Fruit fly (Drosophila melanogaster) whole organism, embryonic: ENCODE data around the gene CG33514.

Source experiments
- CG10431 ChIP-seq: fragments of 200-800 bp; sonication (Bioruptor generic); optimal IDR thresholded peaks from 3 replicates; lab custom pipeline; 2018; ENCODE audit warnings: missing biosample characterization, mild to moderate bottlenecking, missing genetic modification characterization
- CG12219 ChIP-seq: fragments of 200-800 bp; sonication (Bioruptor generic); optimal IDR thresholded peaks from 3 replicates; lab custom pipeline; 2018; ENCODE audit warnings: missing biosample characterization, mild to moderate bottlenecking, missing genetic modification characterization
- CG13123 ChIP-seq: fragments of 200-800 bp; sonication (Bioruptor generic); optimal IDR thresholded peaks from 2 replicates; lab custom pipeline; 2016; ENCODE audit warnings: missing biosample characterization, missing genetic modification characterization
- CG13624 ChIP-seq: fragments of 200-800 bp; sonication (Bioruptor generic); optimal IDR thresholded peaks from 2 replicates; lab custom pipeline; 2016; ENCODE audit warnings: missing biosample characterization, missing genetic modification characterization
- CG14860 ChIP-seq: fragments of 200-800 bp; sonication (Bioruptor generic); IDR thresholded peaks from 3 replicates; pipeline ENCODE4 v1.3.6; 2022; ENCODE audit warnings: missing biosample characterization, missing genetic modification characterization; ENCODE audit not compliant: partially characterized antibody
- CG17328 ChIP-seq: fragments of 200-800 bp; sonication (Bioruptor generic); IDR thresholded peaks from 2 replicates; pipeline ENCODE4 v1.3.6; 2022; ENCODE audit warnings: missing biosample characterization, missing genetic modification characterization
- CG17802 ChIP-seq: fragments of 200-800 bp; sonication (Bioruptor generic); optimal IDR thresholded peaks from 2 replicates; lab custom pipeline; 2018; ENCODE audit warnings: missing biosample characterization, mild to moderate bottlenecking, missing genetic modification characterization, moderate library complexity
- CG18262 ChIP-seq: fragments of 200-800 bp; optimal IDR thresholded peaks from 3 replicates; lab custom pipeline; 2019; ENCODE audit warnings: missing biosample characterization, mild to moderate bottlenecking, missing genetic modification characterization, moderate library complexity
- CG2116 ChIP-seq: fragments of 200-800 bp; sonication (Bioruptor generic); optimal IDR thresholded peaks from 3 replicates; lab custom pipeline; 2018; ENCODE audit warnings: missing biosample characterization, mild to moderate bottlenecking, missing genetic modification characterization
- CG2712 ChIP-seq: fragments of 200-800 bp; optimal IDR thresholded peaks from 3 replicates; lab custom pipeline; 2019; ENCODE audit warnings: missing biosample characterization, mild to moderate bottlenecking, missing genetic modification characterization, moderate library complexity
- CG32767 ChIP-seq: fragments of 200-800 bp; sonication (Bioruptor generic); IDR thresholded peaks from 2 replicates; pipeline ENCODE4 v1.3.6; 2022; ENCODE audit warnings: missing biosample characterization, missing genetic modification characterization
- CG6175 ChIP-seq: fragments of 200-800 bp; sonication (Bioruptor generic); IDR thresholded peaks from 3 replicates; pipeline ENCODE4 v1.3.6; 2022; ENCODE audit warnings: missing biosample characterization, missing genetic modification characterization
- CG6254 ChIP-seq: fragments of 200-800 bp; sonication (Bioruptor generic); optimal IDR thresholded peaks from 3 replicates; lab custom pipeline; 2017; ENCODE audit warnings: mild to moderate bottlenecking, missing biosample characterization, missing genetic modification reagents, missing genetic modification characterization
- CG8281 ChIP-seq: fragments of 200-800 bp; sonication (Bioruptor generic); optimal IDR thresholded peaks from 2 replicates; lab custom pipeline; 2018; ENCODE audit warnings: missing biosample characterization, mild to moderate bottlenecking, missing genetic modification characterization, moderate library complexity
- CG9609 ChIP-seq: fragments of 200-800 bp; sonication (Bioruptor generic); optimal IDR thresholded peaks from 3 replicates; lab custom pipeline; 2016; ENCODE audit warnings: missing biosample characterization, missing genetic modification characterization
- CG9932 ChIP-seq: fragments of 200-800 bp; sonication (Bioruptor generic); IDR thresholded peaks from 2 replicates; pipeline ENCODE4 v1.3.6; 2022; ENCODE audit warnings: missing biosample characterization, missing genetic modification characterization
- Camta ChIP-seq: fragments of 200-800 bp; sonication (Bioruptor generic); optimal IDR thresholded peaks from 2 replicates; lab custom pipeline; 2016; ENCODE audit warnings: missing biosample characterization, missing genetic modification characterization
- D19A ChIP-seq: fragments of 200-800 bp; optimal IDR thresholded peaks from 3 replicates; lab custom pipeline; 2019; ENCODE audit warnings: missing biosample characterization, mild to moderate bottlenecking, missing genetic modification characterization, moderate library complexity
- E2f2 ChIP-seq: fragments of 200-800 bp; sonication (Bioruptor generic); IDR thresholded peaks from 2 replicates; pipeline ENCODE4 v1.3.6; 2022; ENCODE audit warnings: missing biosample characterization, missing genetic modification characterization
- Hand ChIP-seq: fragments of 200-800 bp; sonication (Bioruptor generic); optimal IDR thresholded peaks from 2 replicates; lab custom pipeline; 2017; ENCODE audit warnings: mild to moderate bottlenecking, missing biosample characterization, missing genetic modification reagents, missing genetic modification characterization
- Hr51 ChIP-seq, 2 experiments: fragments of 200-800 bp; sonication (Bioruptor generic); optimal IDR thresholded peaks; 2 replicates in 1 of 2; 3 replicates in 1 of 2; lab custom pipeline; 2016 to 2018; ENCODE audit warnings: missing biosample characterization in 2 of 2, missing genetic modification characterization in 2 of 2, mild to moderate bottlenecking in 1 of 2, moderate library complexity in 1 of 2
- Hr78 ChIP-seq, 2 experiments: fragments of 200-800 bp in 1 of 2; fragments of >200 bp in 1 of 2; sonication (Bioruptor generic) in 1 of 2; optimal IDR thresholded peaks; 2 replicates each; lab custom pipeline; 2017 to 2019; ENCODE audit warnings: missing biosample characterization in 2 of 2, missing genetic modification characterization in 2 of 2, mild to moderate bottlenecking in 1 of 2, moderate library complexity in 1 of 2
- Hsf ChIP-seq: fragments of 200-800 bp; sonication (Bioruptor generic); optimal IDR thresholded peaks from 3 replicates; lab custom pipeline; 2016; ENCODE audit warnings: missing biosample characterization, missing genetic modification characterization
- Mad ChIP-seq: fragments of 200-800 bp; sonication (Bioruptor generic); optimal IDR thresholded peaks from 2 replicates; lab custom pipeline; 2016; ENCODE audit warnings: missing biosample characterization, missing genetic modification characterization
- NfI ChIP-seq: fragments of 200-800 bp; sonication (Bioruptor generic); optimal IDR thresholded peaks from 3 replicates; lab custom pipeline; 2018; ENCODE audit warnings: missing biosample characterization, mild to moderate bottlenecking, missing genetic modification characterization, moderate library complexity
- Oli ChIP-seq: fragments of 200-800 bp; sonication (Bioruptor generic); optimal IDR thresholded peaks from 2 replicates; lab custom pipeline; 2018; ENCODE audit warnings: missing biosample characterization, mild to moderate bottlenecking, missing genetic modification characterization, moderate library complexity
- Poxn ChIP-seq: fragments of 200-800 bp; sonication (Bioruptor generic); IDR thresholded peaks from 2 replicates; pipeline ENCODE4 v1.3.6; 2022; ENCODE audit warnings: missing biosample characterization, missing genetic modification characterization
- Rfx ChIP-seq: fragments of 200-800 bp; sonication (Bioruptor generic); IDR thresholded peaks from 2 replicates; pipeline ENCODE4 v1.3.6; 2022; ENCODE audit warnings: missing biosample characterization, missing genetic modification characterization
- Usf ChIP-seq: fragments of 200-800 bp; sonication (Bioruptor generic); optimal IDR thresholded peaks from 2 replicates; lab custom pipeline; 2017; ENCODE audit warnings: missing genotype, missing biosample characterization, missing genetic modification characterization
- abd-A ChIP-seq: fragments of 200-800 bp; sonication (Bioruptor generic); optimal IDR thresholded peaks from 3 replicates; lab custom pipeline; 2019; ENCODE audit warnings: missing biosample characterization, mild to moderate bottlenecking, missing genetic modification characterization, moderate library complexity
- bowl ChIP-seq: fragments of 200-800 bp; sonication (Bioruptor generic); IDR thresholded peaks from 2 replicates; pipeline ENCODE4 v1.3.6; 2022; ENCODE audit warnings: missing biosample characterization, missing genetic modification characterization
- caup ChIP-seq: fragments of 200-800 bp; sonication (Bioruptor generic); optimal IDR thresholded peaks from 3 replicates; lab custom pipeline; 2017; ENCODE audit warnings: missing biosample characterization, mild to moderate bottlenecking, missing genetic modification characterization, moderate library complexity; ENCODE audit not compliant: severe bottlenecking
- chinmo ChIP-seq: fragments of 200-800 bp; sonication (Bioruptor generic); IDR thresholded peaks from 4 replicates; pipeline ENCODE4 v1.3.6; 2022; ENCODE audit warnings: missing biosample characterization, missing genetic modification characterization; ENCODE audit not compliant: partially characterized antibody
- chn ChIP-seq: fragments of 200-800 bp; sonication (Bioruptor generic); optimal IDR thresholded peaks from 2 replicates; lab custom pipeline; 2016; ENCODE audit warnings: missing biosample characterization, missing genetic modification characterization
- dmrt99B ChIP-seq: fragments of 200-800 bp; sonication (Bioruptor generic); optimal IDR thresholded peaks from 2 replicates; lab custom pipeline; 2018; ENCODE audit warnings: missing biosample characterization, mild to moderate bottlenecking, missing genetic modification characterization, moderate library complexity
- ewg ChIP-seq: fragments of 200-800 bp; sonication (Bioruptor generic); optimal IDR thresholded peaks from 3 replicates; lab custom pipeline; 2017; ENCODE audit warnings: mild to moderate bottlenecking, missing biosample characterization, missing genetic modification reagents, missing genetic modification characterization
- ftz-f1 ChIP-seq: fragments of 200-800 bp; sonication (Bioruptor generic); optimal IDR thresholded peaks from 2 replicates; lab custom pipeline; 2016; ENCODE audit warnings: missing biosample characterization, missing genetic modification characterization
- gcm ChIP-seq: fragments of 200-800 bp; sonication (Bioruptor generic); optimal IDR thresholded peaks from 2 replicates; lab custom pipeline; 2019; ENCODE audit warnings: missing biosample characterization, mild to moderate bottlenecking, missing genetic modification characterization, moderate library complexity
- hth ChIP-seq: fragments of >200 bp; optimal IDR thresholded peaks from 2 replicates; lab custom pipeline; 2017; ENCODE audit warnings: inconsistent platforms
- ind ChIP-seq: fragments of 200-800 bp; sonication (Bioruptor generic); optimal IDR thresholded peaks from 3 replicates; lab custom pipeline; 2016; ENCODE audit warnings: missing biosample characterization, missing genetic modification characterization
- maf-S ChIP-seq: fragments of 200-800 bp; sonication (Bioruptor generic); optimal IDR thresholded peaks from 2 replicates; lab custom pipeline; 2016; ENCODE audit warnings: missing biosample characterization, missing genetic modification characterization
- nau ChIP-seq: fragments of 200-800 bp; sonication (Bioruptor generic); optimal IDR thresholded peaks from 3 replicates; lab custom pipeline; 2017; ENCODE audit warnings: missing biosample characterization, mild to moderate bottlenecking, missing genetic modification characterization, missing genetic modification reagents
- oc ChIP-seq: fragments of 200-800 bp; sonication (Bioruptor generic); optimal IDR thresholded peaks from 2 replicates; lab custom pipeline; 2018; ENCODE audit warnings: missing biosample characterization, mild to moderate bottlenecking, missing genetic modification characterization, moderate library complexity
- row ChIP-seq: fragments of 200-800 bp; sonication (Bioruptor generic); IDR thresholded peaks from 3 replicates; pipeline ENCODE4 v1.3.6; 2022; ENCODE audit warnings: missing biosample characterization, missing genetic modification characterization
- sens ChIP-seq: fragments of 200-800 bp; sonication (Bioruptor generic); peaks from one replicate; lab custom pipeline; 2016; ENCODE audit warnings: missing biosample characterization, missing genetic modification characterization
- sob ChIP-seq: fragments of 200-800 bp; sonication (Bioruptor generic); IDR thresholded peaks from 2 replicates; pipeline ENCODE4 v1.3.6; 2022; ENCODE audit warnings: missing biosample characterization, missing genetic modification characterization
- sr ChIP-seq: fragments of 200-800 bp; sonication (Bioruptor generic); IDR thresholded peaks from 3 replicates; pipeline ENCODE4 v1.3.6; 2022; ENCODE audit warnings: missing biosample characterization, missing genetic modification characterization
- tgo ChIP-seq: fragments of 200-800 bp; sonication (Bioruptor generic); IDR thresholded peaks from 3 replicates; pipeline ENCODE4 v1.3.6; 2022; ENCODE audit warnings: missing biosample characterization, missing genetic modification characterization
- tio ChIP-seq: fragments of 200-800 bp; sonication (Bioruptor generic); optimal IDR thresholded peaks from 2 replicates; lab custom pipeline; 2017; ENCODE audit warnings: missing biosample characterization, missing genetic modification characterization, inconsistent platforms

CG33514 gene

DNA sequence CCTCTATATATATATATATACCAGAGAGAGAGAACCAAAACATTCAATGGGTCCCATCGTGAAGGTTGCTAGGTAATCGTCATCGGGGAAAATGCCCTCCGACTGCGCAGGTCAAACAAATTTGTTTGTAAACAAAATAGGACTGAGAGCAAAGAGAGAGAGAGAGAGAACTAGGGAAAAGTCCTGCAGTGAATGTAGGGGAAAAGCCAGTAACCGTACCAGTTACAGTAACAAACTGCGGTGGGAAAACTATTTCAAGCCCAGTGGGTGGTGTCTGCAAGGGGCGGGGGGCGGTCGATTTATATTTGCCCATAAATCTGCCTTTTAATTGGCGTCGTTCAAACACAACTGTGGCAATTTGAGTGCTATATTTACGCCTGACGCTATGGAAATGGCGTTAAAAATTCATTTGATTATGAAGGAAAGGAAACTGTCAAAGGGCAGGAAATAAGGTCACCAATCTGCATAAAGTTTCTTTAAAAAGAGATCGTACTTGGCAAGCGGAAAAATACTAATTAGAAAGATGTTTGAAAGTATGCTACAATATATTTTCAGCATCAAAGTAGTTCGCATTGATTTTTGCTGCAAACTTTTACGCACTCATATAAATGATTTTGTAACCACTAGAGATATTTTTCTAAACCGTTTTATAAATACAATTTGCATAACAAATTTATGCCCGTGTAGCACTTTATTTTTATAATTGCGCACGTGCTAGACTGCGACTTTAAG lies 44.8 kb downstream of the CG33514 start (continued):
- TF ChIP-seq gcm, result no peak
- TF ChIP-seq dmrt99B, result no peak
- TF ChIP-seq Oli (tag; lab: Kevin White, UChicago), result no peak
- no peak for TF ChIP-seq E2f2 (GFP tag; lab: Robert Waterston, UW)
- TF ChIP-seq Poxn (GFP tag; lab: Robert Waterston, UW), result no peak
- no peak for TF ChIP-seq ftz-f1 (GFP tag; lab: Kevin White, UChicago)
- no peak for TF ChIP-seq nau (GFP tag; lab: Kevin White, UChicago)
- no peak for TF ChIP-seq CG13123 (GFP tag; lab: Kevin White, UChicago)
- no peak for TF ChIP-seq CG14860 (GFP tag; lab: Robert Waterston, UW)
- no peak for TF ChIP-seq ind
- no peak for TF ChIP-seq Camta (GFP tag; lab: Kevin White, UChicago)
- no peak for TF ChIP-seq CG8281 (tag; lab: Kevin White, UChicago)
- TF ChIP-seq CG32767 (GFP tag; lab: Robert Waterston, UW), result no peak
- TF ChIP-seq chn, result no peak
- TF ChIP-seq CG10431, result no peak
- TF ChIP-seq Hsf (GFP tag; lab: Kevin White, UChicago), result no peak
- TF ChIP-seq CG6254, result peak; percentile 24
- TF ChIP-seq CG6175 (GFP tag; lab: Robert Waterston, UW), result no peak
- no peak for TF ChIP-seq sob
- TF ChIP-seq Hr78 (GFP tag; optimal IDR thresholded peaks at IDR 0.05; lab: Kevin White, UChicago), result no peak
- TF ChIP-seq maf-S (GFP tag; lab: Kevin White, UChicago), result no peak
- peak; percentile 1 for TF ChIP-seq Hand (GFP tag; lab: Kevin White, UChicago)
- no peak for TF ChIP-seq CG18262 (tag; lab: Kevin White, UChicago)
- TF ChIP-seq abd-A, result peak; percentile 63
- TF ChIP-seq CG17802 (tag; lab: Kevin White, UChicago), result no peak
- no peak for TF ChIP-seq CG12219 (GFP tag; lab: Kevin White, UChicago)
- TF ChIP-seq Mad (GFP tag; lab: Kevin White, UChicago), result no peak
- peak; percentile 48; the same call in 1 of the 4 replicates for TF ChIP-seq chinmo (GFP tag; lab: Robert Waterston, UW)
- TF ChIP-seq ewg, result peak; percentile 63
- no peak for TF ChIP-seq tio
- no peak for TF ChIP-seq D19A
- TF ChIP-seq CG9609 (GFP tag; lab: Kevin White, UChicago), result no peak
- TF ChIP-seq Usf (GFP tag; lab: Kevin White, UChicago), result no peak
- no peak for TF ChIP-seq CG2116 (GFP tag; lab: Kevin White, UChicago)
- no peak for TF ChIP-seq Hr51 (GFP tag; optimal IDR thresholded peaks at IDR 0.05; lab: Kevin White, UChicago)
- no peak for TF ChIP-seq CG2712 (tag; lab: Kevin White, UChicago)
- TF ChIP-seq hth (lab: Kevin White, UChicago), result no peak

DNA sequence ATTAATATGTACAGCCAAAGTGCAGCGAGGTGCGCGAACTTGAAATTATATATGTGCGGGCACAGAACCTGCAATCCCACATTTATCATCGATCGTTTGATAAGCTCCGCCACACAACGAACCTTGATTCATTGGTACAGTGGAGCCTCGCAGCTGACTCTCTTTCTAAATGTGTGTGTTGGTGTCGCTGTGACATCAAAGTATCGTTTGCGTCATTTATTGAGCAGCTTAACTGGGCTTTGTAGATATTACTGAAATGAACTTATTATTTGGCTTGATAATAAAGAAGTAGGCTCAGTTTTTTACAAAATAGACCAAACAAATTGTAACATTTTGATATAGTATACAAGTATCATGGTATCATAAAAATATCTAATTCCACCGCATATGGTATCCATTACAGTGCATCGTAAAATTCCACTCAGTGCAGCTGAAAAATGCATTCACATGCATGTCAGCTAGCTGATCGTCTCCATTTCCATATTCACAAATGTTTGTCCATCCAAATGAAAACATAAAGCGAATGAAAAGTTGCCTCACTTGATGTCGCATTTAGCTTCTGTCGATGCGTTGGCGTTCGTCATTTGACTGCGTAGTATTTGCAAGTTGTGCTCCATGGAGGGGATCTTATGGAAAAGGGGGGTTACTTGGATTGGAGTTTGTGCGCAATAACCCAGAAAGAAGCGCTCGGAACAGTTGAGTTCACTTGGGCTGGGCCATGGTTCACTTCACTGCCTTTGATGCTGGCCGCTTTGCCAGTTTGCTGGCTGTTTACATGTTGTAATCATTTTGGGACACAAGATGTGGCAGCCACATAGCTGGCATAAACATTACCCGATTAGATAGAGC lies 46.0 kb downstream of the CG33514 start:
- TF ChIP-seq Rfx (GFP tag; lab: Robert Waterston, UW) (no peak), CG17328 (GFP tag; lab: Robert Waterston, UW) (no peak), CG9932 (GFP tag; lab: Robert Waterston, UW) (peak; percentile 23; the same call in 1 of the 2 replicates), caup (peak; percentile 8), Hr51 (GFP tag; optimal IDR thresholded peaks at IDR 0.05; lab: Kevin White, UChicago) (peak in 1 of 2 experiments; percentile 22), CG13624 (GFP tag; lab: Kevin White, UChicago) (peak; percentile 77), sens (peak; percentile 52), tgo (GFP tag; lab: Robert Waterston, UW) (no peak), NfI (GFP tag; lab: Kevin White, UChicago) (peak; percentile 1), sr (GFP tag; lab: Robert Waterston, UW) (peak; percentile 66; the same call in 2 of the 3 replicates), oc (tag; lab: Kevin White, UChicago) (peak; percentile 3), bowl (GFP tag; lab: Robert Waterston, UW) (no peak), row (GFP tag; lab: Robert Waterston, UW) (peak; percentile 25; the same call in 1 of the 3 replicates)
